Fruit fly (Drosophila melanogaster) Kc167 (cell line): ENCODE data around the gene Nipsnap.

Experiments used
- Myc ChIP-seq: fragments of >200 bp; optimal IDR thresholded peaks from 2 replicates; lab custom pipeline; 2017; ENCODE audit warnings: missing external identifiers
- h ChIP-seq: fragments of >200 bp; optimal IDR thresholded peaks from 3 replicates; lab custom pipeline; 2018; ENCODE audit warnings: missing external identifiers
- insv ChIP-seq: fragments of >200 bp; optimal IDR thresholded peaks from 3 replicates; lab custom pipeline; 2018; ENCODE audit warnings: missing external identifiers
- psq ChIP-seq: fragments of >200 bp; optimal IDR thresholded peaks from 2 replicates; lab custom pipeline; 2017; ENCODE audit warnings: missing external identifiers
- ttk ChIP-seq: sonication (Bioruptor generic); optimal IDR thresholded peaks from 2 replicates; lab custom pipeline; 2017; ENCODE audit warnings: missing external identifiers

DNA sequence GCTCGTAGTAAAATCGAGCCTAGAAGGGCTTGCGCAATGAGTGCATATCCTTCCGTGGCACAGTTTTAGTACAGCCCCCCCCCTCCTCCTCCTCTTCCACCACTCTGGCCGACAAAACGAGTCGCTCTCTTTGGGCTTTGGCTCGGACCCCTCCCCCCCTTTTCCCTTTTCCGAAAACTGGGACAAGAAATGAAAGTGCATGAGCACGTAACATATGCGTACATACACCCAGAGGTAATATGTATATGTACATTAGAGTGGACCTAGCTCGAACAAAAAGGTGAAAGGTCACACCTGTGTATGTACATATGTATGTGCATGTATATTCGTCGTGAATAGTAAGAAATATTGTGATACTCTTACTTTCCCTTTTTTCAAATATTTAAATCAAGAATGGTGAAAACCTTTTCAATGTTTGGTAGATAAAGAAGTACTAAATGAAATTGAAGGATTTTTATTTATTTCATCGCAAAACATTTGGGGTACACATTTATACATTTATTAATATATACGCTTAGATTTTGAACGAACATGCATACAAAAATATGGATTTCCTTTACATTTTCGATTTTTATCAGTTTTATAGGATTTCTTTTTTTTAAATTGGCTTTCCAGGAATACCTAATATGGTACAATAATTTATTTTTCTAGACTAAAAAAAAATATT lies 19.4 kb upstream of the Nipsnap start:
- no peak for TF ChIP-seq Myc (lab: Kevin White, UChicago)
- no peak for TF ChIP-seq ttk (lab: Kevin White, UChicago)
- TF ChIP-seq h: no peak
- no peak for TF ChIP-seq insv (lab: Kevin White, UChicago)
- no peak for TF ChIP-seq psq (lab: Kevin White, UChicago)
